Worm (Caenorhabditis elegans) whole organism, L3 larva: Measurements from ENCODE around the gene fbxb-11.

ENCODE experiments used
- aly-2 ChIP-seq: fragments of 150-350 bp; optimal IDR thresholded peaks from 2 replicates; lab custom pipeline; 2014; ENCODE audit warnings: missing biosample characterization, missing genetic modification characterization
- ceh-16 ChIP-seq: sonication (generic microtip); optimal IDR thresholded peaks from 2 replicates; lab custom pipeline; 2017; ENCODE audit warnings: missing biosample characterization, missing genetic modification characterization
- ceh-9 ChIP-seq: sonication (generic microtip); optimal IDR thresholded peaks from 2 replicates; lab custom pipeline; 2018; ENCODE audit warnings: missing biosample characterization, missing genetic modification characterization
- egl-27 ChIP-seq: sonication (generic microtip); optimal IDR thresholded peaks from 4 replicates; lab custom pipeline; 2017; ENCODE audit warnings: missing biosample characterization, missing genetic modification reagents, missing genetic modification characterization
- elt-2 ChIP-seq: sonication (generic microtip); optimal IDR thresholded peaks from 2 replicates; lab custom pipeline; 2016; ENCODE audit warnings: missing genetic modification reagents, mild to moderate bottlenecking, missing genetic modification characterization, missing compliant biosample characterization
- elt-3 ChIP-seq, 3 experiments: fragments of 150-350 bp in 1 of 3; sonication (generic microtip) in 2 of 3; optimal IDR thresholded peaks; 2 replicates in 2 of 3; 4 replicates in 1 of 3; lab custom pipeline; 2014 to 2017; ENCODE audit warnings: missing biosample characterization in 3 of 3, missing genetic modification characterization in 3 of 3
- fkh-10 ChIP-seq: sonication (generic microtip); optimal IDR thresholded peaks from 2 replicates; lab custom pipeline; 2017; ENCODE audit warnings: missing biosample characterization, missing genetic modification reagents, missing genetic modification characterization
- jun-1 ChIP-seq: fragments of 150-350 bp; optimal IDR thresholded peaks from 2 replicates; lab custom pipeline; 2014; ENCODE audit warnings: missing biosample characterization, missing genetic modification reagents, missing genetic modification characterization
- nhr-11 ChIP-seq: fragments of 150-350 bp; optimal IDR thresholded peaks from 2 replicates; lab custom pipeline; 2014; ENCODE audit warnings: missing biosample characterization, missing genetic modification characterization
- nhr-76 ChIP-seq: fragments of 150-350 bp; sonication (generic microtip); optimal IDR thresholded peaks from 5 replicates; lab custom pipeline; 2014; ENCODE audit warnings: missing biosample characterization, missing genetic modification characterization
- pqm-1 ChIP-seq: fragments of 150-350 bp; optimal IDR thresholded peaks from 2 replicates; lab custom pipeline; 2017; ENCODE audit warnings: missing biosample characterization, missing genetic modification characterization, inconsistent platforms
- snpc-4 ChIP-seq: fragments of 150-350 bp; optimal IDR thresholded peaks from 2 replicates; lab custom pipeline; 2014; ENCODE audit warnings: missing biosample characterization, missing genetic modification characterization
- unc-62 ChIP-seq: fragments of 150-350 bp; sonication (generic microtip); optimal IDR thresholded peaks from 4 replicates; lab custom pipeline; 2014; ENCODE audit warnings: missing biosample characterization, missing genetic modification reagents, missing genetic modification characterization

- TF ChIP-seq pqm-1 (tag; lab: Kevin White, UChicago) = no peak
- no peak for TF ChIP-seq egl-27
- no peak for TF ChIP-seq elt-2 (tag; lab: Kevin White, UChicago)
- no peak for TF ChIP-seq fkh-10 (GFP tag; lab: Kevin White, UChicago)
- TF ChIP-seq snpc-4 (tag; lab: Kevin White, UChicago) = no peak
- no peak for TF ChIP-seq unc-62 (GFP tag; lab: Kevin White, UChicago)
- no peak for TF ChIP-seq ceh-9
- TF ChIP-seq elt-3 (tag; optimal IDR thresholded peaks at IDR 0.05; lab: Kevin White, UChicago) = no peak
- TF ChIP-seq jun-1 (tag; lab: Kevin White, UChicago) = no peak
- no peak for TF ChIP-seq ceh-16 (tag; lab: Kevin White, UChicago)
- no peak for TF ChIP-seq nhr-11 (tag; lab: Kevin White, UChicago)
- no peak for TF ChIP-seq nhr-76
- TF ChIP-seq aly-2 = no peak
Measured at ce11 chrII:1712938-1713337, 11.5 kb upstream of the fbxb-11 start, which contains the start of gene btb-7.
